Fruit fly (Drosophila melanogaster): ENCODE data around the gene Rab3-GAP.

- no peak for TF ChIP-seq CG15336 (GFP tag; IDR thresholded peaks at IDR 0.05)
- TF ChIP-seq CG11762 (GFP tag; optimal IDR thresholded peaks at IDR 0.05; ENCODE audit: insufficient read depth), result no peak
- TF ChIP-seq Eip78C (GFP tag), result no peak
- TF ChIP-seq CG34406 (GFP tag; optimal IDR thresholded peaks at IDR 0.05), result no peak
Measured at dm6 chr2L:12038177-12038581, 24.8 kb downstream of the Rab3-GAP start, which contains the start of gene Tom70.

All from whole organism, prepupa.